Worm (Caenorhabditis elegans) whole organism, L4 larva: ENCODE data around the gene ent-7.

Experiments
- F10B5.3 ChIP-seq: sonication (generic microtip); optimal IDR thresholded peaks from 2 replicates; lab custom pipeline; 2016; ENCODE audit warnings: mild to moderate bottlenecking, missing genetic modification characterization, missing compliant biosample characterization
- R02D3.7 ChIP-seq: fragments of 150-350 bp; sonication (generic microtip); optimal IDR thresholded peaks from 3 replicates; lab custom pipeline; 2014; ENCODE audit warnings: missing biosample characterization, missing genetic modification characterization
- T20F7.1 ChIP-seq: fragments of 200-800 bp; sonication (Bioruptor generic); optimal IDR thresholded peaks from 2 replicates; lab custom pipeline; 2018; ENCODE audit warnings: mild to moderate bottlenecking, missing genetic modification characterization, missing compliant biosample characterization
- Y48G9A.11 ChIP-seq: fragments of 200-800 bp; sonication (Bioruptor generic); IDR thresholded peaks from 2 replicates; pipeline ENCODE4 v1.3.6; 2022; ENCODE audit warnings: missing genetic modification reagents, missing genetic modification characterization, missing compliant biosample characterization
- Y5F2A.4 ChIP-seq: fragments of 200-800 bp; sonication (Bioruptor generic); optimal IDR thresholded peaks from 2 replicates; lab custom pipeline; 2018; ENCODE audit warnings: mild to moderate bottlenecking, missing genetic modification characterization, missing compliant biosample characterization
- aha-1 ChIP-seq: fragments of 150-350 bp; peaks from one replicate; lab custom pipeline; 2014; ENCODE audit warnings: missing biosample characterization, missing genetic modification characterization
- ceh-32 ChIP-seq: sonication (generic microtip); optimal IDR thresholded peaks from 2 replicates; lab custom pipeline; 2016; ENCODE audit warnings: mild to moderate bottlenecking, missing genetic modification characterization, missing compliant biosample characterization; ENCODE audit not compliant: poor library complexity
- ceh-44 ChIP-seq: fragments of 200-800 bp; sonication (Bioruptor generic); IDR thresholded peaks from 2 replicates; pipeline ENCODE4 v1.3.6; 2022; ENCODE audit warnings: missing genetic modification reagents, missing genetic modification characterization, missing compliant biosample characterization
- ceh-62 ChIP-seq: sonication (generic microtip); optimal IDR thresholded peaks from 2 replicates; lab custom pipeline; 2017; ENCODE audit warnings: missing biosample characterization, missing genetic modification characterization
- ctbp-1 ChIP-seq: fragments of 200-800 bp; sonication (Bioruptor generic); IDR thresholded peaks from 2 replicates; pipeline ENCODE4 v1.3.6; 2022; ENCODE audit warnings: missing genetic modification reagents, missing genetic modification characterization, missing compliant biosample characterization
- daf-12 ChIP-seq: fragments of 150-350 bp; optimal IDR thresholded peaks from 2 replicates; lab custom pipeline; 2014; ENCODE audit warnings: missing biosample characterization, missing genetic modification reagents, missing genetic modification characterization
- daf-16 ChIP-seq, 3 experiments: sonication (generic microtip); optimal IDR thresholded peaks; 2 replicates each; lab custom pipeline; 2016 to 2017; ENCODE audit warnings: missing genetic modification characterization in 3 of 3, missing genetic modification reagents in 3 of 3, mild to moderate bottlenecking in 2 of 3, missing compliant biosample characterization in 2 of 3, missing biosample characterization in 1 of 3, moderate library complexity in 1 of 3
- daf-8 ChIP-seq: fragments of 200-800 bp; sonication (Bioruptor generic); IDR thresholded peaks from 2 replicates; pipeline ENCODE4 v1.3.6; 2022; ENCODE audit warnings: missing genetic modification characterization, missing compliant biosample characterization
- dve-1 ChIP-seq: sonication (generic microtip); optimal IDR thresholded peaks from 2 replicates; lab custom pipeline; 2017; ENCODE audit warnings: antibody characterized with exemption, mild to moderate bottlenecking, missing genetic modification characterization, missing compliant biosample characterization; ENCODE audit not compliant: insufficient read depth
- egl-43 ChIP-seq: fragments of 200-800 bp; sonication (Bioruptor generic); IDR thresholded peaks from 2 replicates; pipeline ENCODE4 v1.3.6; 2022; ENCODE audit warnings: missing genetic modification reagents, missing genetic modification characterization, missing compliant biosample characterization
- fos-1 ChIP-seq: fragments of 150-350 bp; optimal IDR thresholded peaks from 2 replicates; lab custom pipeline; 2014; ENCODE audit warnings: missing biosample characterization, missing genetic modification characterization
- gei-8 ChIP-seq: fragments of 200-800 bp; sonication (Bioruptor generic); optimal IDR thresholded peaks from 2 replicates; lab custom pipeline; 2018; ENCODE audit warnings: mild to moderate bottlenecking, missing genetic modification characterization, missing compliant biosample characterization
- hlh-11 ChIP-seq: fragments of 200-800 bp; sonication (Bioruptor generic); optimal IDR thresholded peaks from 2 replicates; lab custom pipeline; 2018; ENCODE audit warnings: mild to moderate bottlenecking, missing genetic modification characterization, missing compliant biosample characterization
- hmg-1.1 ChIP-seq: fragments of 200-800 bp; sonication (Bioruptor generic); IDR thresholded peaks from 2 replicates; pipeline ENCODE4 v1.3.6; 2022; ENCODE audit warnings: missing genetic modification reagents, missing genetic modification characterization, missing compliant biosample characterization
- jun-1 ChIP-seq: fragments of 150-350 bp; optimal IDR thresholded peaks from 2 replicates; lab custom pipeline; 2014; ENCODE audit warnings: missing biosample characterization, missing genetic modification reagents, missing genetic modification characterization
- lim-7 ChIP-seq: fragments of 200-800 bp; sonication (Bioruptor generic); IDR thresholded peaks from 2 replicates; pipeline ENCODE4 v1.3.6; 2022; ENCODE audit warnings: missing genetic modification characterization, missing compliant biosample characterization
- lin-13 ChIP-seq: fragments of 150-350 bp; optimal IDR thresholded peaks from 2 replicates; lab custom pipeline; 2014; ENCODE audit warnings: missing biosample characterization, missing genetic modification reagents, missing genetic modification characterization
- lin-15B ChIP-seq: fragments of 150-350 bp; sonication (generic microtip); optimal IDR thresholded peaks from 3 replicates; lab custom pipeline; 2014; ENCODE audit warnings: missing biosample characterization, missing genetic modification characterization
- lin-38 ChIP-seq: fragments of 200-800 bp; sonication (Bioruptor generic); IDR thresholded peaks from 2 replicates; pipeline ENCODE4 v1.3.6; 2022; ENCODE audit warnings: missing genetic modification reagents, missing genetic modification characterization, missing compliant biosample characterization
- mep-1 ChIP-seq: fragments of 150-350 bp; sonication (generic microtip); optimal IDR thresholded peaks from 3 replicates; lab custom pipeline; 2014; ENCODE audit warnings: missing biosample characterization, missing genetic modification characterization
- mxl-3 ChIP-seq: fragments of 200-800 bp; sonication (Bioruptor generic); optimal IDR thresholded peaks from 2 replicates; lab custom pipeline; 2018; ENCODE audit warnings: mild to moderate bottlenecking, missing genetic modification characterization, missing compliant biosample characterization
- nhr-28 ChIP-seq: fragments of 150-350 bp; optimal IDR thresholded peaks from 2 replicates; lab custom pipeline; 2014; ENCODE audit warnings: missing biosample characterization, missing genetic modification characterization
- nhr-41 ChIP-seq: fragments of 200-800 bp; sonication (Bioruptor generic); IDR thresholded peaks from 2 replicates; pipeline ENCODE4 v1.3.6; 2022; ENCODE audit warnings: missing genetic modification reagents, missing genetic modification characterization, missing compliant biosample characterization
- nhr-48 ChIP-seq: sonication (generic microtip); optimal IDR thresholded peaks from 2 replicates; lab custom pipeline; 2016; ENCODE audit warnings: mild to moderate bottlenecking, missing genetic modification characterization, missing compliant biosample characterization
- nhr-6 ChIP-seq: fragments of 150-350 bp; optimal IDR thresholded peaks from 2 replicates; lab custom pipeline; 2014; ENCODE audit warnings: missing biosample characterization, missing genetic modification characterization
- nhr-76 ChIP-seq: fragments of 150-350 bp; optimal IDR thresholded peaks from 2 replicates; lab custom pipeline; 2014; ENCODE audit warnings: missing biosample characterization, missing genetic modification characterization
- pqm-1 ChIP-seq: sonication (generic microtip); optimal IDR thresholded peaks from 2 replicates; lab custom pipeline; 2017; ENCODE audit warnings: missing biosample characterization, missing genetic modification characterization
- rbr-2 ChIP-seq: sonication (generic microtip); optimal IDR thresholded peaks from 2 replicates; lab custom pipeline; 2016; ENCODE audit warnings: missing genotype, missing genetic modification characterization, missing compliant biosample characterization
- saeg-2 ChIP-seq: fragments of 200-800 bp; sonication (Bioruptor generic); IDR thresholded peaks from 2 replicates; pipeline ENCODE4 v1.3.6; 2022; ENCODE audit warnings: missing genetic modification reagents, missing genetic modification characterization, missing compliant biosample characterization
- set-16 ChIP-seq: fragments of 200-800 bp; sonication (Bioruptor generic); IDR thresholded peaks from 2 replicates; pipeline ENCODE4 v1.3.6; 2022; ENCODE audit warnings: missing genetic modification reagents, missing genetic modification characterization, missing compliant biosample characterization
- snpc-1.2 ChIP-seq: fragments of 200-800 bp; sonication (Bioruptor generic); IDR thresholded peaks from 2 replicates; pipeline ENCODE4 v1.3.6; 2022; ENCODE audit warnings: missing genetic modification reagents, missing genetic modification characterization, missing compliant biosample characterization
- tag-97 ChIP-seq: fragments of 200-800 bp; sonication (Bioruptor generic); IDR thresholded peaks from 2 replicates; pipeline ENCODE4 v1.3.6; 2022; ENCODE audit warnings: missing genetic modification characterization, missing compliant biosample characterization
- unc-62 ChIP-seq, 3 experiments: fragments of 150-350 bp in 1 of 3; sonication (generic microtip); optimal IDR thresholded peaks in 2 of 3; peaks in 1 of 3; 1 replicate in 1 of 3; 2 replicates in 2 of 3; lab custom pipeline; 2014 to 2017; ENCODE audit warnings: missing biosample characterization in 3 of 3, missing genetic modification characterization in 3 of 3, missing genetic modification reagents in 3 of 3, missing genotype in 1 of 3
- zfp-2 ChIP-seq: sonication (generic microtip); optimal IDR thresholded peaks from 2 replicates; lab custom pipeline; 2016; ENCODE audit warnings: mild to moderate bottlenecking, missing genetic modification characterization, missing compliant biosample characterization
- ztf-11 ChIP-seq: fragments of 150-350 bp; optimal IDR thresholded peaks from 2 replicates; lab custom pipeline; 2014; ENCODE audit warnings: missing biosample characterization, missing genetic modification characterization

Gene ent-7

DNA sequence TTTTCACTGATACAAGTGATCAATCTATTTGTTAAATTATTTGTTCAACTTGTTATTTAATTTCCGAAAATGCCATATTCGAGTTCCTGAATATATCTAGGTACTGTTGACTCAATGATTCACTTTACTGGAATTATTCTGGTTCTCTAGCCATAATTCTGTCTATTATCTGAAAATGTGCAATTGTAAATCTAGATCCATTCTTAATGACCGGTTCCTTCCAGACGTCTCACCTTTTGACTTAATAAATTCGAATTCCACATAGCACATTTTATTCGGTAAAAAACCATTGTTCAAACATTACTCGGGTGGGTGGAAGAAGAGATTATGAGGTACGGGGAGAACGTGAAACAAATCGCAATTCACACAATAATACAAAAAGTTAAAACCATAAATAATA, 27.7 kb upstream of the ent-7 start (continued):
- TF ChIP-seq ceh-32 (tag; lab: Kevin White, UChicago), result no peak
- no peak for TF ChIP-seq lim-7 (GFP tag; lab: Robert Waterston, UW)
- no peak for TF ChIP-seq F10B5.3 (tag; lab: Kevin White, UChicago)
- TF ChIP-seq ceh-62 (tag; lab: Kevin White, UChicago), result no peak
- TF ChIP-seq T20F7.1, result no peak
- TF ChIP-seq hmg-1.1 (GFP tag; lab: Robert Waterston, UW), result no peak
- no peak for TF ChIP-seq zfp-2 (tag; lab: Kevin White, UChicago)
- TF ChIP-seq Y48G9A.11 (GFP tag; lab: Robert Waterston, UW), result no peak
- TF ChIP-seq set-16 (GFP tag; lab: Robert Waterston, UW), result no peak
- no peak for TF ChIP-seq pqm-1
- TF ChIP-seq nhr-76 (tag; lab: Kevin White, UChicago), result no peak
- peak; percentile 7 for TF ChIP-seq gei-8 (GFP tag; lab: Kevin White, UChicago)
- TF ChIP-seq lin-15B (tag; lab: Kevin White, UChicago), result no peak
- TF ChIP-seq unc-62 (GFP tag; optimal IDR thresholded peaks at IDR 0.05 in 1 of 2; lab: Kevin White, UChicago), result no peak
- no peak for TF ChIP-seq unc-62 (tag; optimal IDR thresholded peaks at IDR 0.05; lab: Kevin White, UChicago)
- no peak for TF ChIP-seq daf-12
- TF ChIP-seq tag-97 (GFP tag; lab: Robert Waterston, UW), result no peak
- no peak for TF ChIP-seq rbr-2 (tag; lab: Kevin White, UChicago)
- TF ChIP-seq lin-38 (GFP tag; lab: Robert Waterston, UW), result peak; percentile 36; the same call in 1 of the 2 replicates
- no peak for TF ChIP-seq R02D3.7 (tag; lab: Kevin White, UChicago)
- TF ChIP-seq daf-8 (GFP tag; lab: Robert Waterston, UW), result no peak
- TF ChIP-seq Y5F2A.4, result no peak
- no peak for TF ChIP-seq saeg-2
- no peak for TF ChIP-seq nhr-48 (tag; lab: Kevin White, UChicago)
- no peak for TF ChIP-seq ztf-11 (tag; lab: Kevin White, UChicago)
- TF ChIP-seq lin-13 (GFP tag; lab: Kevin White, UChicago), result no peak
- no peak for TF ChIP-seq ceh-44 (GFP tag; lab: Robert Waterston, UW)
- TF ChIP-seq, all 104 proteins: peak for 6

DNA sequence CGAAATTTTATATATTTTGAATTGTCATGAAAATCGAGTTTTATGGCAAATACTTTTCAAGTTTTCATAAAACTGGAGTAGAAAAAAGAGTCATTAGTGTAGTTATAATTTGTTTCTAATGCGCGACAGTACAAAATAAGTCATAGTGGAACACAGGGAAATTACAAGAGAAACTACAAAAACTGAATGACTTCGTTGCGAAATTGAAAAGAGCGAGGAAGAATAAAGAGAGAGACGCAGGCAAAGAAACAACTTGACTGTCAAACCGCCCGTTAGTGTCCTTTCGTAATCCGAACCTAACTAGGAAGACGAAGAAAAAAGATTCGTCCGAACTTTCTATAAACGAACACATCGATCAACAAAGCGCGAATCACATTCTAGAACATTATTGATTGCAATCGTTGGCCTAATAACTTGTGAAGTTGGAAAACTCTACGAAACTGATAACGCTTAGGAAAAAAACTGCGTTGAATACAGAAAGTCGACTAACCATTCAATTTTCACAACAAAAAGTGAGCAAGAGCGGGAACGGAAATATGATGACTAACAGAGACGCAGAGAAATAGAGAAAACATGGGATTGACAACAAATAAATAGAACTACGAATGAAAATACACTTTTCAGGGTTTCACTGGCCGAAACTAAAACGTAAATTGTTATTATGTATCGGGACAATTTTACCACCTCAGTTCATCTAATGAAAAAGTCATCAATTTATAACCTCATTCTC, 23.5 kb upstream of the ent-7 start:
- TF ChIP-seq fos-1 (no peak), ceh-62 (tag; lab: Kevin White, UChicago) (no peak), gei-8 (GFP tag; lab: Kevin White, UChicago) (no peak), saeg-2 (0 out of 2 replicates have a peak, but pooled peaks have one; percentile 5), nhr-28 (tag; lab: Kevin White, UChicago) (peak; percentile 67), dve-1 (tag; lab: Kevin White, UChicago) (peak; percentile 13), nhr-41 (GFP tag; lab: Robert Waterston, UW) (0 out of 2 replicates have a peak, but pooled peaks have one; percentile 6), mxl-3 (GFP tag; lab: Kevin White, UChicago) (no peak), jun-1 (no peak), aha-1 (tag; lab: Kevin White, UChicago) (peak; percentile 88), mep-1 (no peak), lin-13 (GFP tag; lab: Kevin White, UChicago) (peak; percentile 22), nhr-6 (tag; lab: Kevin White, UChicago) (peak; percentile 35), hlh-11 (peak; percentile 26), R02D3.7 (tag; lab: Kevin White, UChicago) (no peak), T20F7.1 (peak; percentile 31), ctbp-1 (GFP tag; lab: Robert Waterston, UW) (no peak), daf-16 (GFP tag; optimal IDR thresholded peaks at IDR 0.05; lab: Kevin White, UChicago) (no peak), daf-16 (tag; optimal IDR thresholded peaks at IDR 0.05; lab: Kevin White, UChicago) (peak; percentile 55), lim-7 (GFP tag; lab: Robert Waterston, UW) (no peak), unc-62 (GFP tag; optimal IDR thresholded peaks at IDR 0.05 in 1 of 2; lab: Kevin White, UChicago) (peak in 1 of 2 experiments; percentile 6), unc-62 (tag; optimal IDR thresholded peaks at IDR 0.05; lab: Kevin White, UChicago) (no peak), egl-43 (GFP tag; lab: Robert Waterston, UW) (no peak), snpc-1.2 (GFP tag; lab: Robert Waterston, UW) (0 out of 2 replicates have a peak, but pooled peaks have one; percentile 28), lin-38 (GFP tag; lab: Robert Waterston, UW) (peak; percentile 36)
